Worm (Caenorhabditis elegans): ENCODE data around the gene F59B1.8.
A peak's percentile ranks its signal among the peaks of the same experiment; 100 is the strongest.
"Not testable (repeated sequence)": the region's sequence is repeated elsewhere in the genome, so short reads cannot be mapped to it uniquely, and the experiment has no call there.

F59B1.8 gene

ce11 chrV:3611654-3612053 lies 32.4 kb downstream of the F59B1.8 start, which contains the start of gene T22F3.10:
Gene T22F3.10, minus strand, starts transcription at chrV:3611754.
- TF ChIP-seq mml-1 (tag; optimal IDR thresholded peaks at IDR 0.05) (no peak), nhr-12 (tag; optimal IDR thresholded peaks at IDR 0.05) (no peak), ZK546.5 (tag; optimal IDR thresholded peaks at IDR 0.05) (no peak), ztf-11 (tag; optimal IDR thresholded peaks at IDR 0.05) (no peak), fkh-10 (GFP tag; optimal IDR thresholded peaks at IDR 0.05) (no peak), sea-2 (GFP tag; optimal IDR thresholded peaks at IDR 0.05) (no peak), nfya-1 (tag; optimal IDR thresholded peaks at IDR 0.05; ENCODE audit: insufficient read depth) (no peak), nhr-25 (tag; optimal IDR thresholded peaks at IDR 0.05) (no peak), daf-12 (tag; optimal IDR thresholded peaks at IDR 0.05) (no peak), zag-1 (tag; optimal IDR thresholded peaks at IDR 0.05) (no peak), nhr-28 (tag; optimal IDR thresholded peaks at IDR 0.05) (no peak), pqm-1 (tag; optimal IDR thresholded peaks at IDR 0.05) (no peak), hmg-11 (tag; optimal IDR thresholded peaks at IDR 0.05) (no peak), ceh-9 (tag; optimal IDR thresholded peaks at IDR 0.05) (no peak), ceh-28 (tag; optimal IDR thresholded peaks at IDR 0.05) (no peak), ama-1 (optimal IDR thresholded peaks at IDR 0.05) (no peak)

ce11 chrV:3610709-3611108 lies 33.3 kb downstream of the F59B1.8 start:
- TF ChIP-seq nhr-12 (tag; optimal IDR thresholded peaks at IDR 0.05) (no peak), nhr-23 (tag; optimal IDR thresholded peaks at IDR 0.05) (peak; percentile 26), elt-3 (tag; optimal IDR thresholded peaks at IDR 0.05) (no peak), nhr-43 (tag; optimal IDR thresholded peaks at IDR 0.05; ENCODE audit: poor library complexity, severe bottlenecking) (peak; percentile 47)

- TF ChIP-seq egl-5 (tag; optimal IDR thresholded peaks at IDR 0.05) (no peak), unc-39 (tag; optimal IDR thresholded peaks at IDR 0.05) (no peak), nhr-11 (tag; optimal IDR thresholded peaks at IDR 0.05) (no peak), sea-2 (GFP tag; optimal IDR thresholded peaks at IDR 0.05) (no peak), ceh-16 (tag; optimal IDR thresholded peaks at IDR 0.05) (no peak), elt-3 (tag; optimal IDR thresholded peaks at IDR 0.05) (no peak), nhr-76 (tag; optimal IDR thresholded peaks at IDR 0.05) (no peak), nhr-43 (tag; optimal IDR thresholded peaks at IDR 0.05; ENCODE audit: poor library complexity, severe bottlenecking) (no peak), hmg-11 (tag; optimal IDR thresholded peaks at IDR 0.05) (no peak), nhr-237 (tag; optimal IDR thresholded peaks at IDR 0.05) (no peak)
These were observed 37.7 kb downstream of the F59B1.8 start for ce11 chrV:3606391-3606790.

- TF ChIP-seq egl-5 (tag; optimal IDR thresholded peaks at IDR 0.05) (no peak), lin-39 (tag; optimal IDR thresholded peaks at IDR 0.05) (no peak), jun-1 (tag; optimal IDR thresholded peaks at IDR 0.05) (no peak), ceh-16 (tag; optimal IDR thresholded peaks at IDR 0.05) (no peak), pha-4 (tag; optimal IDR thresholded peaks at IDR 0.05) (no peak), snpc-4 (tag; optimal IDR thresholded peaks at IDR 0.05) (no peak), zag-1 (tag; optimal IDR thresholded peaks at IDR 0.05) (no peak), lsy-12 (tag; optimal IDR thresholded peaks at IDR 0.05) (no peak), unc-62 (GFP tag; optimal IDR thresholded peaks at IDR 0.05) (no peak), nfya-1 (tag; optimal IDR thresholded peaks at IDR 0.05; ENCODE audit: insufficient read depth) (no peak)
These were observed 38.7 kb downstream of the F59B1.8 start, which contains the start of gene T22F3.8 for ce11 chrV:3605325-3605724. Gene T22F3.8, minus strand, starts transcription at chrV:3605425.

ce11 chrV:3600570-3600969 lies 43.5 kb downstream of the F59B1.8 start, which contains the start of gene T22F3.7:
Gene T22F3.7, minus strand, starts transcription at chrV:3600670.
- no peak for TF ChIP-seq zag-1 (tag; optimal IDR thresholded peaks at IDR 0.05)
- no peak for TF ChIP-seq ztf-11 (tag; optimal IDR thresholded peaks at IDR 0.05)
- no peak for TF ChIP-seq ZK546.5 (tag; optimal IDR thresholded peaks at IDR 0.05)
- no peak for TF ChIP-seq ceh-82 (tag; optimal IDR thresholded peaks at IDR 0.05)

ce11 chrV:3597052-3597451 lies 47.0 kb downstream of the F59B1.8 start, which contains the start of gene srh-212:
Gene srh-212, minus strand, starts transcription at chrV:3597152.
- not testable (repeated sequence) for TF ChIP-seq fkh-2, ceh-82, pha-4 (tag; optimal IDR thresholded peaks at IDR 0.05)
